Worm (Caenorhabditis elegans): ENCODE data around the gene nac-2.
A peak's percentile ranks its signal among the peaks of the same experiment; 100 is the strongest.

nac-2 gene

ce11 chrIII:9084329-9084728 is 41.2 kb upstream of the nac-2 start:
- TF ChIP-seq nhr-11 (tag; optimal IDR thresholded peaks at IDR 0.05), result no peak
- TF ChIP-seq lsy-2 (tag; optimal IDR thresholded peaks at IDR 0.05), result peak in 1 of 2 experiments; percentile 16
- TF ChIP-seq nhr-71 (tag; optimal IDR thresholded peaks at IDR 0.05), result peak; percentile 27
- TF ChIP-seq lin-14 (GFP tag; optimal IDR thresholded peaks at IDR 0.05), result peak; percentile 50
- TF ChIP-seq isw-1 (GFP tag; IDR thresholded peaks at IDR 0.05), result no peak
- no peak for TF ChIP-seq ceh-8 (GFP tag; optimal IDR thresholded peaks at IDR 0.05)
- peak; percentile 3 for TF ChIP-seq snu-23 (GFP tag; optimal IDR thresholded peaks at IDR 0.05)
- TF ChIP-seq efl-1 (optimal IDR thresholded peaks at IDR 0.05), result no peak
- TF ChIP-seq efl-1 (GFP tag; optimal IDR thresholded peaks at IDR 0.05 in 1 of 2), result peak in 1 of 2 experiments; percentile 74
- peak; percentile 23 for TF ChIP-seq rnt-1 (tag; optimal IDR thresholded peaks at IDR 0.05)
- TF ChIP-seq lin-15B (tag; optimal IDR thresholded peaks at IDR 0.05), result no peak
- TF ChIP-seq egl-27 (tag; optimal IDR thresholded peaks at IDR 0.05), result no peak
- TF ChIP-seq lin-39 (tag; optimal IDR thresholded peaks at IDR 0.05), result peak; percentile 21
- no peak for TF ChIP-seq pax-3 (tag; optimal IDR thresholded peaks at IDR 0.05)
- no peak for TF ChIP-seq nhr-90 (tag; optimal IDR thresholded peaks at IDR 0.05; ENCODE audit: poor library complexity)

ce11 chrIII:9083118-9083517 is 40.0 kb upstream of the nac-2 start:
- TF ChIP-seq mep-1 (tag; optimal IDR thresholded peaks at IDR 0.05) (no peak), nhr-71 (tag; optimal IDR thresholded peaks at IDR 0.05) (peak; percentile 62), skn-1 (tag; optimal IDR thresholded peaks at IDR 0.05) (no peak), fos-1 (tag; optimal IDR thresholded peaks at IDR 0.05) (no peak), egl-27 (tag; optimal IDR thresholded peaks at IDR 0.05) (no peak), ceh-63 (GFP tag; optimal IDR thresholded peaks at IDR 0.05) (no peak), efl-1 (optimal IDR thresholded peaks at IDR 0.05) (no peak), efl-1 (GFP tag; optimal IDR thresholded peaks at IDR 0.05 in 1 of 2) (no peak), lsy-2 (tag; optimal IDR thresholded peaks at IDR 0.05) (peak in 1 of 2 experiments; percentile 18), Y116A8C.19 (tag; optimal IDR thresholded peaks at IDR 0.05; ENCODE audit: borderline replicate concordance) (no peak), ceh-82 (tag; optimal IDR thresholded peaks at IDR 0.05) (no peak), nhr-85 (tag) (no peak), sox-4 (tag; optimal IDR thresholded peaks at IDR 0.05) (no peak), lin-39 (tag; optimal IDR thresholded peaks at IDR 0.05) (no peak), nhr-19 (GFP tag; conservative IDR thresholded peaks at IDR 0.05) (no peak), dsc-1 (tag; optimal IDR thresholded peaks at IDR 0.05) (no peak), ceh-90 (tag; optimal IDR thresholded peaks at IDR 0.05) (no peak), lin-14 (GFP tag; optimal IDR thresholded peaks at IDR 0.05) (peak; percentile 22), unc-98 (GFP tag; IDR thresholded peaks at IDR 0.05) (no peak), fkh-8 (tag; optimal IDR thresholded peaks at IDR 0.05) (no peak), elt-2 (tag; optimal IDR thresholded peaks at IDR 0.05) (no peak), rnt-1 (tag; optimal IDR thresholded peaks at IDR 0.05) (peak; percentile 23), nhr-28 (tag; optimal IDR thresholded peaks at IDR 0.05) (no peak), nhr-237 (tag; optimal IDR thresholded peaks at IDR 0.05) (no peak), C34B4.2 (tag; optimal IDR thresholded peaks at IDR 0.05) (no peak), mab-9 (GFP tag; IDR thresholded peaks at IDR 0.05) (no peak), nhr-12 (tag; optimal IDR thresholded peaks at IDR 0.05) (no peak), nhr-20 (tag; optimal IDR thresholded peaks at IDR 0.05) (no peak), unc-30 (tag; optimal IDR thresholded peaks at IDR 0.05) (no peak), ama-1 (optimal IDR thresholded peaks at IDR 0.05) (no peak), ces-1 (GFP tag; optimal IDR thresholded peaks at IDR 0.05) (no peak), alr-1 (tag; optimal IDR thresholded peaks at IDR 0.05; ENCODE audit: borderline replicate concordance) (no peak), pag-3 (tag; optimal IDR thresholded peaks at IDR 0.05; ENCODE audit: borderline replicate concordance, insufficient read depth) (no peak), tbx-2 (tag; optimal IDR thresholded peaks at IDR 0.05) (no peak), jun-1 (tag; optimal IDR thresholded peaks at IDR 0.05) (no peak), zag-1 (tag; optimal IDR thresholded peaks at IDR 0.05) (no peak), nhr-76 (tag; optimal IDR thresholded peaks at IDR 0.05) (no peak), nhr-11 (tag; optimal IDR thresholded peaks at IDR 0.05) (no peak), sup-37 (GFP tag; optimal IDR thresholded peaks at IDR 0.05) (no peak), dpl-1 (GFP tag; optimal IDR thresholded peaks at IDR 0.05) (no peak), snu-23 (GFP tag; optimal IDR thresholded peaks at IDR 0.05) (peak; percentile 24), mef-2 (tag; optimal IDR thresholded peaks at IDR 0.05) (no peak)
